Fruit fly (Drosophila melanogaster) whole organism, embryonic: ENCODE data around the gene Prx1.

ENCODE experiments used
- Blimp-1 ChIP-seq: fragments of 200-800 bp; sonication (Bioruptor generic); optimal IDR thresholded peaks from 3 replicates; lab custom pipeline; 2018; ENCODE audit warnings: missing biosample characterization, missing genetic modification characterization, mild to moderate bottlenecking, moderate library complexity, missing genetic modification reagents
- CG10209 ChIP-seq: fragments of 200-800 bp; sonication (Bioruptor generic); optimal IDR thresholded peaks from 3 replicates; lab custom pipeline; 2017; ENCODE audit warnings: missing biosample characterization, mild to moderate bottlenecking, missing genetic modification characterization, missing genetic modification reagents
- CG10267 ChIP-seq: fragments of 200-800 bp; sonication (Bioruptor generic); optimal IDR thresholded peaks from 2 replicates; lab custom pipeline; 2018; ENCODE audit warnings: missing biosample characterization, mild to moderate bottlenecking, missing genetic modification characterization, moderate library complexity
- CG10462 ChIP-seq: fragments of 200-800 bp; sonication (Bioruptor generic); optimal IDR thresholded peaks from 2 replicates; lab custom pipeline; 2016; ENCODE audit warnings: missing biosample characterization, missing genetic modification characterization
- CG10979 ChIP-seq: fragments of 200-800 bp; sonication (Bioruptor generic); optimal IDR thresholded peaks from 2 replicates; lab custom pipeline; 2018; ENCODE audit warnings: missing biosample characterization, mild to moderate bottlenecking, missing genetic modification characterization, moderate library complexity
- CG11504 ChIP-seq: fragments of 200-800 bp; sonication (Bioruptor generic); optimal IDR thresholded peaks from 3 replicates; lab custom pipeline; 2019; ENCODE audit warnings: missing biosample characterization, mild to moderate bottlenecking, missing genetic modification characterization, moderate library complexity
- CG12391 ChIP-seq: fragments of 200-800 bp; sonication (Bioruptor generic); optimal IDR thresholded peaks from 3 replicates; lab custom pipeline; 2018; ENCODE audit warnings: missing biosample characterization, mild to moderate bottlenecking, missing genetic modification characterization, moderate library complexity
- CG12659 ChIP-seq: fragments of 200-800 bp; sonication (Bioruptor generic); optimal IDR thresholded peaks from 3 replicates; lab custom pipeline; 2017; ENCODE audit warnings: mild to moderate bottlenecking, missing biosample characterization, missing genetic modification reagents, missing genetic modification characterization
- CG12942 ChIP-seq: fragments of 200-800 bp; sonication (Bioruptor generic); optimal IDR thresholded peaks from 3 replicates; lab custom pipeline; 2016; ENCODE audit warnings: missing biosample characterization, missing genetic modification characterization
- CG13424 ChIP-seq: fragments of 200-800 bp; sonication (Bioruptor generic); optimal IDR thresholded peaks from 2 replicates; lab custom pipeline; 2019; ENCODE audit warnings: missing biosample characterization, mild to moderate bottlenecking, missing genetic modification characterization, moderate library complexity
- CG14710 ChIP-seq: fragments of 200-800 bp; sonication (Bioruptor generic); optimal IDR thresholded peaks from 3 replicates; lab custom pipeline; 2019; ENCODE audit warnings: missing biosample characterization, mild to moderate bottlenecking, missing genetic modification characterization, moderate library complexity
- CG15601 ChIP-seq: fragments of 200-800 bp; sonication (Bioruptor generic); optimal IDR thresholded peaks from 3 replicates; lab custom pipeline; 2019; ENCODE audit warnings: missing biosample characterization, mild to moderate bottlenecking, missing genetic modification characterization, moderate library complexity
- CG1602 ChIP-seq: fragments of 200-800 bp; sonication (Bioruptor generic); optimal IDR thresholded peaks from 3 replicates; lab custom pipeline; 2016; ENCODE audit warnings: missing biosample characterization, missing genetic modification characterization
- CG17361 ChIP-seq: fragments of 200-800 bp; sonication (Bioruptor generic); IDR thresholded peaks from 3 replicates; pipeline ENCODE4 v1.3.6; 2022; ENCODE audit warnings: missing biosample characterization, missing genetic modification characterization
- CG17829 ChIP-seq: fragments of 200-800 bp; optimal IDR thresholded peaks from 2 replicates; lab custom pipeline; 2019; ENCODE audit warnings: missing biosample characterization, mild to moderate bottlenecking, missing genetic modification characterization, moderate library complexity
- CG18262 ChIP-seq: fragments of 200-800 bp; optimal IDR thresholded peaks from 3 replicates; lab custom pipeline; 2019; ENCODE audit warnings: missing biosample characterization, mild to moderate bottlenecking, missing genetic modification characterization, moderate library complexity
- CG2202 ChIP-seq: fragments of 200-800 bp; sonication (Bioruptor generic); optimal IDR thresholded peaks from 2 replicates; lab custom pipeline; 2018; ENCODE audit warnings: missing biosample characterization, mild to moderate bottlenecking, missing genetic modification characterization
- CG2678 ChIP-seq: fragments of 200-800 bp; sonication (Bioruptor generic); optimal IDR thresholded peaks from 3 replicates; lab custom pipeline; 2019; ENCODE audit warnings: missing biosample characterization, mild to moderate bottlenecking, missing genetic modification characterization, moderate library complexity
- CG3407 ChIP-seq: fragments of 200-800 bp; sonication (Bioruptor generic); optimal IDR thresholded peaks from 2 replicates; lab custom pipeline; 2018; ENCODE audit warnings: missing biosample characterization, mild to moderate bottlenecking, missing genetic modification characterization
- CG6254 ChIP-seq: fragments of 200-800 bp; sonication (Bioruptor generic); optimal IDR thresholded peaks from 3 replicates; lab custom pipeline; 2017; ENCODE audit warnings: mild to moderate bottlenecking, missing biosample characterization, missing genetic modification reagents, missing genetic modification characterization
- CG6689 ChIP-seq: fragments of 200-800 bp; sonication (Bioruptor generic); IDR thresholded peaks from 2 replicates; pipeline ENCODE4 v1.3.6; 2022; ENCODE audit warnings: missing biosample characterization, missing genetic modification characterization
- CG7556 ChIP-seq: fragments of 200-800 bp; sonication (Bioruptor generic); optimal IDR thresholded peaks from 2 replicates; lab custom pipeline; 2017; ENCODE audit warnings: missing biosample characterization, mild to moderate bottlenecking, missing genetic modification characterization
- CG8388 ChIP-seq: fragments of 200-800 bp; sonication (Bioruptor generic); optimal IDR thresholded peaks from 2 replicates; lab custom pipeline; 2019; ENCODE audit warnings: missing biosample characterization, mild to moderate bottlenecking, missing genetic modification characterization, moderate library complexity
- CG8924 ChIP-seq: fragments of 200-800 bp; optimal IDR thresholded peaks from 3 replicates; lab custom pipeline; 2019; ENCODE audit warnings: missing biosample characterization, mild to moderate bottlenecking, missing genetic modification characterization, moderate library complexity
- CG9215 ChIP-seq: fragments of 200-800 bp; sonication (Bioruptor generic); IDR thresholded peaks from 2 replicates; pipeline ENCODE4 v1.3.6; 2022; ENCODE audit warnings: missing biosample characterization, missing genetic modification characterization
- CoRest ChIP-seq: fragments of 200-800 bp; sonication (Bioruptor generic); optimal IDR thresholded peaks from 3 replicates; lab custom pipeline; 2018; ENCODE audit warnings: missing biosample characterization, mild to moderate bottlenecking, missing genetic modification characterization, moderate library complexity
- Eip74EF ChIP-seq, 2 experiments: fragments of 200-800 bp in 1 of 2; fragments of >200 bp in 1 of 2; sonication (Bioruptor generic) in 1 of 2; optimal IDR thresholded peaks; 2 replicates each; lab custom pipeline; 2017 to 2019; ENCODE audit warnings: missing biosample characterization in 2 of 2, missing genetic modification characterization in 2 of 2, mild to moderate bottlenecking in 1 of 2, moderate library complexity in 1 of 2
- Hr51 ChIP-seq, 2 experiments: fragments of 200-800 bp; sonication (Bioruptor generic); optimal IDR thresholded peaks; 2 replicates in 1 of 2; 3 replicates in 1 of 2; lab custom pipeline; 2016 to 2018; ENCODE audit warnings: missing biosample characterization in 2 of 2, missing genetic modification characterization in 2 of 2, mild to moderate bottlenecking in 1 of 2, moderate library complexity in 1 of 2
- Hsf ChIP-seq: fragments of 200-800 bp; sonication (Bioruptor generic); optimal IDR thresholded peaks from 3 replicates; lab custom pipeline; 2016; ENCODE audit warnings: missing biosample characterization, missing genetic modification characterization
- Oli ChIP-seq: fragments of 200-800 bp; sonication (Bioruptor generic); optimal IDR thresholded peaks from 2 replicates; lab custom pipeline; 2018; ENCODE audit warnings: missing biosample characterization, mild to moderate bottlenecking, missing genetic modification characterization, moderate library complexity
- Sox100B ChIP-seq: fragments of 200-800 bp; sonication (Bioruptor generic); optimal IDR thresholded peaks from 3 replicates; lab custom pipeline; 2018; ENCODE audit warnings: missing biosample characterization, mild to moderate bottlenecking, missing genetic modification characterization
- Sox102F ChIP-seq: fragments of 200-800 bp; sonication (Bioruptor generic); optimal IDR thresholded peaks from 2 replicates; lab custom pipeline; 2018; ENCODE audit warnings: missing biosample characterization, mild to moderate bottlenecking, missing genetic modification characterization, moderate library complexity
- Ssrp ChIP-seq: fragments of 200-800 bp; sonication (Bioruptor generic); optimal IDR thresholded peaks from 2 replicates; lab custom pipeline; 2018; ENCODE audit warnings: missing biosample characterization, mild to moderate bottlenecking, missing genetic modification characterization, moderate library complexity
- Vsx1 ChIP-seq: fragments of 200-800 bp; sonication (Bioruptor generic); optimal IDR thresholded peaks from 2 replicates; lab custom pipeline; 2017; ENCODE audit warnings: missing biosample characterization, mild to moderate bottlenecking, missing genetic modification characterization, missing genetic modification reagents
- Xrp1 ChIP-seq: fragments of 200-800 bp; sonication (Bioruptor generic); IDR thresholded peaks from 2 replicates; pipeline ENCODE4 v1.3.6; 2022; ENCODE audit warnings: missing biosample characterization, missing genetic modification characterization
- YL-1 ChIP-seq: fragments of 200-800 bp; sonication (Bioruptor generic); optimal IDR thresholded peaks from 3 replicates; lab custom pipeline; 2017; ENCODE audit warnings: missing biosample characterization, mild to moderate bottlenecking, missing genetic modification characterization
- ato ChIP-seq: fragments of 200-800 bp; sonication (Bioruptor generic); IDR thresholded peaks from 2 replicates; pipeline ENCODE4 v1.3.6; 2022; ENCODE audit warnings: missing biosample characterization, missing genetic modification characterization; ENCODE audit not compliant: partially characterized antibody
- bbx ChIP-seq: fragments of 200-800 bp; sonication (Bioruptor generic); IDR thresholded peaks from 2 replicates; pipeline ENCODE4 v1.3.6; 2022; ENCODE audit warnings: missing biosample characterization, missing genetic modification characterization; ENCODE audit not compliant: partially characterized antibody
- bsh ChIP-seq, 2 experiments: fragments of 200-800 bp; sonication (Bioruptor generic); optimal IDR thresholded peaks; 2 replicates each; lab custom pipeline; 2017 to 2018; ENCODE audit warnings: mild to moderate bottlenecking in 2 of 2, missing biosample characterization in 2 of 2, missing genetic modification characterization in 2 of 2, moderate library complexity in 1 of 2
- croc ChIP-seq: fragments of 200-800 bp; sonication (Bioruptor generic); conservative IDR thresholded peaks from 3 replicates; pipeline ENCODE4 v1.3.6; 2022; ENCODE audit warnings: missing biosample characterization, missing genetic modification characterization
- fd102C ChIP-seq: fragments of 200-800 bp; sonication (Bioruptor generic); optimal IDR thresholded peaks from 2 replicates; lab custom pipeline; 2018; ENCODE audit warnings: missing biosample characterization, mild to moderate bottlenecking, missing genetic modification characterization, moderate library complexity
- fd96Cb ChIP-seq: fragments of 200-800 bp; sonication (Bioruptor generic); optimal IDR thresholded peaks from 2 replicates; lab custom pipeline; 2018; ENCODE audit warnings: missing biosample characterization, mild to moderate bottlenecking, missing genetic modification characterization, moderate library complexity
- grau ChIP-seq: fragments of 200-800 bp; optimal IDR thresholded peaks from 3 replicates; lab custom pipeline; 2019; ENCODE audit warnings: missing biosample characterization, mild to moderate bottlenecking, missing genetic modification characterization, moderate library complexity
- lola ChIP-seq, 3 experiments: fragments of >200 bp in 2 of 3; fragments of 200-800 bp in 1 of 3; sonication (Bioruptor generic) in 1 of 3; optimal IDR thresholded peaks; 2 replicates each; lab custom pipeline; 2017 to 2019; ENCODE audit warnings: missing biosample characterization in 3 of 3, missing genetic modification characterization in 3 of 3, mild to moderate bottlenecking in 1 of 3, moderate library complexity in 1 of 3
- mirr ChIP-seq: fragments of 200-800 bp; sonication (Bioruptor generic); optimal IDR thresholded peaks from 3 replicates; lab custom pipeline; 2018; ENCODE audit warnings: missing biosample characterization, mild to moderate bottlenecking, missing genetic modification characterization
- phol ChIP-seq: fragments of 200-800 bp; sonication (Bioruptor generic); optimal IDR thresholded peaks from 3 replicates; lab custom pipeline; 2018; ENCODE audit warnings: missing biosample characterization, mild to moderate bottlenecking, missing genetic modification characterization, moderate library complexity
- wor ChIP-seq: fragments of 200-800 bp; sonication (Bioruptor generic); IDR thresholded peaks from 2 replicates; pipeline ENCODE4 v1.3.6; 2022; ENCODE audit warnings: missing biosample characterization, missing genetic modification characterization

Gene Prx1

dm6 chr3L:15174823-15175222, 32.8 kb upstream of the Prx1 start (continued):
- peak; percentile 39 for TF ChIP-seq Oli (tag; lab: Kevin White, UChicago)
- peak; percentile 56 for TF ChIP-seq grau
- peak; percentile 57 for TF ChIP-seq CG2678 (tag; lab: Kevin White, UChicago)
- peak; percentile 20 for TF ChIP-seq fd96Cb
- no peak for TF ChIP-seq CG12942 (GFP tag; lab: Kevin White, UChicago)
- peak; percentile 31 for TF ChIP-seq CG13424 (tag; lab: Kevin White, UChicago)
- TF ChIP-seq CG2202 (tag; lab: Kevin White, UChicago) = peak; percentile 3
- TF ChIP-seq CG11504 (tag; lab: Kevin White, UChicago) = peak; percentile 61
- peak; percentile 23 for TF ChIP-seq CG1602 (GFP tag; lab: Kevin White, UChicago)
- TF ChIP-seq mirr = no peak
- 0 out of 3 replicates have a peak, but pooled peaks have one; percentile 13 for TF ChIP-seq croc (GFP tag; lab: Robert Waterston, UW)
- TF ChIP-seq CG10209 (GFP tag; lab: Kevin White, UChicago) = no peak
- no peak for TF ChIP-seq ato
- peak; percentile 49 for TF ChIP-seq Ssrp (tag; lab: Kevin White, UChicago)
- peak in 1 of 2 experiments; percentile 65 for TF ChIP-seq bsh (GFP tag; optimal IDR thresholded peaks at IDR 0.05; lab: Kevin White, UChicago)
- TF ChIP-seq wor (GFP tag; lab: Robert Waterston, UW) = no peak
- TF ChIP-seq Eip74EF (GFP tag; optimal IDR thresholded peaks at IDR 0.05; lab: Kevin White, UChicago) = peak in 1 of 2 experiments; percentile 13
- peak; percentile 70 for TF ChIP-seq CG17829 (tag; lab: Kevin White, UChicago)
- TF ChIP-seq CG12391 (tag; lab: Kevin White, UChicago) = peak; percentile 45
- peak; percentile 47; the same call in 1 of the 2 replicates for TF ChIP-seq CG6689 (GFP tag; lab: Robert Waterston, UW)
- peak; percentile 41 for TF ChIP-seq Sox102F (GFP tag; lab: Kevin White, UChicago)
- peak; percentile 21; the same call in 1 of the 2 replicates for TF ChIP-seq Xrp1 (GFP tag; lab: Robert Waterston, UW)
- TF ChIP-seq Hsf (GFP tag; lab: Kevin White, UChicago) = no peak
- peak; percentile 24 for TF ChIP-seq CG8388 (GFP tag; lab: Kevin White, UChicago)
- TF ChIP-seq CG10267 = peak; percentile 13
- TF ChIP-seq CG15601 (tag; lab: Kevin White, UChicago) = peak; percentile 43
- peak; percentile 23 for TF ChIP-seq CG8924 (tag; lab: Kevin White, UChicago)
- peak; percentile 83 for TF ChIP-seq CG10979 (tag; lab: Kevin White, UChicago)
- TF ChIP-seq Vsx1 (GFP tag; lab: Kevin White, UChicago) = no peak
- TF ChIP-seq lola (GFP tag; optimal IDR thresholded peaks at IDR 0.05; lab: Kevin White, UChicago) = peak in 1 of 3 experiments; percentile 84
- TF ChIP-seq fd102C = no peak
- no peak for TF ChIP-seq bbx (GFP tag; lab: Robert Waterston, UW)
- no peak for TF ChIP-seq CG9215 (GFP tag; lab: Robert Waterston, UW)
- TF ChIP-seq CG3407 (GFP tag; lab: Kevin White, UChicago) = peak; percentile 5
- TF ChIP-seq Sox100B (GFP tag; lab: Kevin White, UChicago) = peak; percentile 17
- TF ChIP-seq CG7556 (GFP tag; lab: Kevin White, UChicago) = peak; percentile 10
- peak; percentile 84 for TF ChIP-seq CG18262 (tag; lab: Kevin White, UChicago)
- peak; percentile 14 for TF ChIP-seq CG12659
- TF ChIP-seq Hr51 (GFP tag; optimal IDR thresholded peaks at IDR 0.05; lab: Kevin White, UChicago) = peak in 1 of 2 experiments; percentile 26
- TF ChIP-seq CG6254 = peak; percentile 2
- TF ChIP-seq CG10462 (GFP tag; lab: Kevin White, UChicago) = no peak
- peak; percentile 26 for TF ChIP-seq CG14710 (tag; lab: Kevin White, UChicago)
- peak; percentile 61 for TF ChIP-seq CoRest (tag; lab: Kevin White, UChicago)
- TF ChIP-seq CG17361 (GFP tag; lab: Robert Waterston, UW) = peak; percentile 77
- TF ChIP-seq YL-1 (GFP tag; lab: Kevin White, UChicago) = no peak
- peak; percentile 73 for TF ChIP-seq phol (tag; lab: Kevin White, UChicago)
- TF ChIP-seq Blimp-1 (GFP tag; lab: Kevin White, UChicago) = peak; percentile 12
